Fruit fly (Drosophila melanogaster) whole organism, embryonic: Measurements from ENCODE around the gene pbl.

Source experiments
- Atf6 ChIP-seq: fragments of 200-800 bp; sonication (Bioruptor generic); IDR thresholded peaks from 2 replicates; pipeline ENCODE4 v1.3.6; 2022; ENCODE audit warnings: missing biosample characterization, missing genetic modification characterization
- CG11398 ChIP-seq: fragments of 200-800 bp; sonication (Bioruptor generic); optimal IDR thresholded peaks from 2 replicates; lab custom pipeline; 2016; ENCODE audit warnings: missing biosample characterization, missing genetic modification characterization
- CG11456 ChIP-seq: fragments of 200-800 bp; sonication (Bioruptor generic); IDR thresholded peaks from 3 replicates; pipeline ENCODE4 v1.3.6; 2022; ENCODE audit warnings: missing biosample characterization, missing genetic modification characterization
- CG11504 ChIP-seq: fragments of 200-800 bp; sonication (Bioruptor generic); optimal IDR thresholded peaks from 3 replicates; lab custom pipeline; 2019; ENCODE audit warnings: missing biosample characterization, mild to moderate bottlenecking, missing genetic modification characterization, moderate library complexity
- CG12299 ChIP-seq: fragments of 200-800 bp; sonication (Bioruptor generic); optimal IDR thresholded peaks from 2 replicates; lab custom pipeline; 2018; ENCODE audit warnings: missing biosample characterization, mild to moderate bottlenecking, missing genetic modification characterization
- CG12769 ChIP-seq: fragments of 200-800 bp; sonication (Bioruptor generic); optimal IDR thresholded peaks from 2 replicates; lab custom pipeline; 2019; ENCODE audit warnings: missing biosample characterization, mild to moderate bottlenecking, missing genetic modification characterization, moderate library complexity
- CG14667 ChIP-seq: fragments of 200-800 bp; sonication (Bioruptor generic); IDR thresholded peaks from 2 replicates; pipeline ENCODE4 v1.3.6; 2022; ENCODE audit warnings: missing biosample characterization, missing genetic modification characterization
- CG14710 ChIP-seq: fragments of 200-800 bp; sonication (Bioruptor generic); optimal IDR thresholded peaks from 3 replicates; lab custom pipeline; 2019; ENCODE audit warnings: missing biosample characterization, mild to moderate bottlenecking, missing genetic modification characterization, moderate library complexity
- CG14965 ChIP-seq: fragments of 200-800 bp; sonication (Bioruptor generic); optimal IDR thresholded peaks from 2 replicates; lab custom pipeline; 2016; ENCODE audit warnings: missing biosample characterization, missing genetic modification characterization, borderline replicate concordance
- CG15479 ChIP-seq: fragments of 200-800 bp; sonication (Bioruptor generic); optimal IDR thresholded peaks from 3 replicates; lab custom pipeline; 2019; ENCODE audit warnings: missing biosample characterization, mild to moderate bottlenecking, missing genetic modification characterization, moderate library complexity
- CG15514 ChIP-seq: fragments of 200-800 bp; sonication (Bioruptor generic); optimal IDR thresholded peaks from 3 replicates; lab custom pipeline; 2017; ENCODE audit warnings: missing biosample characterization, missing genetic modification characterization, mild to moderate bottlenecking, moderate library complexity, missing genetic modification reagents
- CG17359 ChIP-seq: fragments of 200-800 bp; sonication (Bioruptor generic); optimal IDR thresholded peaks from 3 replicates; lab custom pipeline; 2018; ENCODE audit warnings: missing biosample characterization, mild to moderate bottlenecking, missing genetic modification characterization, moderate library complexity
- CG17829 ChIP-seq: fragments of 200-800 bp; optimal IDR thresholded peaks from 2 replicates; lab custom pipeline; 2019; ENCODE audit warnings: missing biosample characterization, mild to moderate bottlenecking, missing genetic modification characterization, moderate library complexity
- CG1832 ChIP-seq: fragments of 200-800 bp; sonication (Bioruptor generic); optimal IDR thresholded peaks from 2 replicates; lab custom pipeline; 2017; ENCODE audit warnings: missing biosample characterization, mild to moderate bottlenecking, missing genetic modification characterization, inconsistent platforms
- CG2678 ChIP-seq: fragments of 200-800 bp; sonication (Bioruptor generic); optimal IDR thresholded peaks from 3 replicates; lab custom pipeline; 2019; ENCODE audit warnings: missing biosample characterization, mild to moderate bottlenecking, missing genetic modification characterization, moderate library complexity
- CG31365 ChIP-seq: fragments of 200-800 bp; sonication (Bioruptor generic); optimal IDR thresholded peaks from 2 replicates; lab custom pipeline; 2018; ENCODE audit warnings: missing biosample characterization, mild to moderate bottlenecking, missing genetic modification characterization
- CG31388 ChIP-seq: fragments of 200-800 bp; sonication (Bioruptor generic); optimal IDR thresholded peaks from 2 replicates; lab custom pipeline; 2016; ENCODE audit warnings: missing biosample characterization, missing genetic modification characterization
- CG32532 ChIP-seq: fragments of 200-800 bp; sonication (Bioruptor generic); IDR thresholded peaks from 2 replicates; pipeline ENCODE4 v1.3.6; 2022; ENCODE audit warnings: missing biosample characterization, missing genetic modification characterization
- CG33557 ChIP-seq: fragments of 200-800 bp; sonication (Bioruptor generic); optimal IDR thresholded peaks from 2 replicates; lab custom pipeline; 2019; ENCODE audit warnings: missing biosample characterization, mild to moderate bottlenecking, missing genetic modification characterization, moderate library complexity
- CG4360 ChIP-seq: fragments of 200-800 bp; sonication (Bioruptor generic); IDR thresholded peaks from 2 replicates; pipeline ENCODE4 v1.3.6; 2022; ENCODE audit warnings: missing biosample characterization, missing genetic modification characterization
- CG7745 ChIP-seq: fragments of 200-800 bp; sonication (Bioruptor generic); optimal IDR thresholded peaks from 2 replicates; lab custom pipeline; 2018; ENCODE audit warnings: missing biosample characterization, mild to moderate bottlenecking, missing genetic modification characterization, moderate library complexity
- CG8388 ChIP-seq: fragments of 200-800 bp; sonication (Bioruptor generic); optimal IDR thresholded peaks from 2 replicates; lab custom pipeline; 2019; ENCODE audit warnings: missing biosample characterization, mild to moderate bottlenecking, missing genetic modification characterization, moderate library complexity
- Fer1 ChIP-seq: fragments of 200-800 bp; sonication (Bioruptor generic); optimal IDR thresholded peaks from 2 replicates; lab custom pipeline; 2017; ENCODE audit warnings: missing biosample characterization, mild to moderate bottlenecking, missing genetic modification characterization
- Fer2 ChIP-seq: fragments of 200-800 bp; sonication (Bioruptor generic); optimal IDR thresholded peaks from 2 replicates; lab custom pipeline; 2018; ENCODE audit warnings: missing biosample characterization, mild to moderate bottlenecking, missing genetic modification characterization, moderate library complexity
- Hmx ChIP-seq: fragments of 200-800 bp; sonication (Bioruptor generic); optimal IDR thresholded peaks from 2 replicates; lab custom pipeline; 2016; ENCODE audit warnings: missing biosample characterization, missing genetic modification characterization
- Hr78 ChIP-seq, 2 experiments: fragments of 200-800 bp in 1 of 2; fragments of >200 bp in 1 of 2; sonication (Bioruptor generic) in 1 of 2; optimal IDR thresholded peaks; 2 replicates each; lab custom pipeline; 2017 to 2019; ENCODE audit warnings: missing biosample characterization in 2 of 2, missing genetic modification characterization in 2 of 2, mild to moderate bottlenecking in 1 of 2, moderate library complexity in 1 of 2
- Oaz ChIP-seq: fragments of 200-800 bp; sonication (Bioruptor generic); IDR thresholded peaks from 2 replicates; pipeline ENCODE4 v1.3.6; 2022; ENCODE audit warnings: missing biosample characterization, missing genetic modification characterization
- Side ChIP-seq: fragments of 200-800 bp; sonication (Bioruptor generic); optimal IDR thresholded peaks from 2 replicates; lab custom pipeline; 2016; ENCODE audit warnings: missing biosample characterization, missing genetic modification characterization
- Sox102F ChIP-seq: fragments of 200-800 bp; sonication (Bioruptor generic); optimal IDR thresholded peaks from 2 replicates; lab custom pipeline; 2018; ENCODE audit warnings: missing biosample characterization, mild to moderate bottlenecking, missing genetic modification characterization, moderate library complexity
- Ssrp ChIP-seq: fragments of 200-800 bp; sonication (Bioruptor generic); optimal IDR thresholded peaks from 2 replicates; lab custom pipeline; 2018; ENCODE audit warnings: missing biosample characterization, mild to moderate bottlenecking, missing genetic modification characterization, moderate library complexity
- Vsx1 ChIP-seq: fragments of 200-800 bp; sonication (Bioruptor generic); optimal IDR thresholded peaks from 2 replicates; lab custom pipeline; 2017; ENCODE audit warnings: missing biosample characterization, mild to moderate bottlenecking, missing genetic modification characterization, missing genetic modification reagents
- ara ChIP-seq: fragments of 200-800 bp; sonication (Bioruptor generic); IDR thresholded peaks from 2 replicates; pipeline ENCODE4 v1.3.6; 2022; ENCODE audit warnings: missing biosample characterization, missing genetic modification characterization
- bab2 ChIP-seq: fragments of 200-800 bp; sonication (Bioruptor generic); optimal IDR thresholded peaks from 2 replicates; lab custom pipeline; 2016; ENCODE audit warnings: missing biosample characterization, missing genetic modification characterization
- cg ChIP-seq: fragments of 200-800 bp; sonication (Bioruptor generic); optimal IDR thresholded peaks from 3 replicates; lab custom pipeline; 2019; ENCODE audit warnings: missing biosample characterization, mild to moderate bottlenecking, missing genetic modification characterization, moderate library complexity
- corto ChIP-seq: fragments of 200-800 bp; sonication (Bioruptor generic); optimal IDR thresholded peaks from 2 replicates; lab custom pipeline; 2016; ENCODE audit warnings: missing biosample characterization, mild to moderate bottlenecking, missing genetic modification characterization, moderate library complexity
- crc ChIP-seq: fragments of 200-800 bp; sonication (Bioruptor generic); optimal IDR thresholded peaks from 2 replicates; lab custom pipeline; 2016; ENCODE audit warnings: missing biosample characterization, missing genetic modification characterization
- hb ChIP-seq: fragments of 200-800 bp; sonication (Bioruptor generic); IDR thresholded peaks from 3 replicates; pipeline ENCODE4 v1.3.6; 2022; ENCODE audit warnings: missing biosample characterization, missing genetic modification characterization; ENCODE audit not compliant: partially characterized antibody
- mirr ChIP-seq: fragments of 200-800 bp; sonication (Bioruptor generic); optimal IDR thresholded peaks from 3 replicates; lab custom pipeline; 2018; ENCODE audit warnings: missing biosample characterization, mild to moderate bottlenecking, missing genetic modification characterization
- pum ChIP-seq: fragments of 200-800 bp; sonication (Bioruptor generic); optimal IDR thresholded peaks from 2 replicates; lab custom pipeline; 2016; ENCODE audit warnings: missing biosample characterization, missing genetic modification characterization
- schlank ChIP-seq: fragments of 200-800 bp; sonication (Bioruptor generic); optimal IDR thresholded peaks from 2 replicates; lab custom pipeline; 2018; ENCODE audit warnings: missing biosample characterization, mild to moderate bottlenecking, missing genetic modification characterization
- sob ChIP-seq: fragments of 200-800 bp; sonication (Bioruptor generic); IDR thresholded peaks from 2 replicates; pipeline ENCODE4 v1.3.6; 2022; ENCODE audit warnings: missing biosample characterization, missing genetic modification characterization
- sqz ChIP-seq: fragments of 200-800 bp; sonication (Bioruptor generic); optimal IDR thresholded peaks from 3 replicates; lab custom pipeline; 2018; ENCODE audit warnings: missing biosample characterization, mild to moderate bottlenecking, missing genetic modification characterization
- stc ChIP-seq: fragments of 200-800 bp; sonication (Bioruptor generic); IDR thresholded peaks from 2 replicates; pipeline ENCODE4 v1.3.6; 2022; ENCODE audit warnings: missing biosample characterization, missing genetic modification characterization
- tin ChIP-seq: fragments of 200-800 bp; sonication (Bioruptor generic); optimal IDR thresholded peaks from 3 replicates; lab custom pipeline; 2016; ENCODE audit warnings: missing biosample characterization, missing genetic modification characterization
- tna ChIP-seq: fragments of 200-800 bp; sonication (Bioruptor generic); IDR thresholded peaks from 2 replicates; pipeline ENCODE4 v1.3.6; 2022; ENCODE audit warnings: missing biosample characterization, missing genetic modification characterization; ENCODE audit not compliant: partially characterized antibody
- trem ChIP-seq: fragments of 200-800 bp; optimal IDR thresholded peaks from 3 replicates; lab custom pipeline; 2019; ENCODE audit warnings: missing biosample characterization, mild to moderate bottlenecking, missing genetic modification characterization, moderate library complexity
- zen ChIP-seq: fragments of 200-800 bp; sonication (Bioruptor generic); optimal IDR thresholded peaks from 3 replicates; lab custom pipeline; 2018; ENCODE audit warnings: missing biosample characterization, mild to moderate bottlenecking, missing genetic modification characterization, moderate library complexity

The pbl gene

dm6 chr3L:7860634-7861431 lies 50.9 kb downstream of the pbl start (continued):
- TF ChIP-seq zen (no peak), Sox102F (GFP tag; lab: Kevin White, UChicago) (peak; percentile 48), CG11456 (peak; percentile 69; the same call in 2 of the 3 replicates), Vsx1 (no peak), CG14710 (tag; lab: Kevin White, UChicago) (no peak), CG15479 (GFP tag; lab: Kevin White, UChicago) (no peak), CG11504 (peak; percentile 62), CG12299 (tag; lab: Kevin White, UChicago) (no peak), bab2 (GFP tag; lab: Kevin White, UChicago) (peak; percentile 43), ara (GFP tag; lab: Robert Waterston, UW) (peak; percentile 65; the same call in 1 of the 2 replicates), CG14965 (GFP tag; lab: Kevin White, UChicago) (no peak), Oaz (GFP tag; lab: Robert Waterston, UW) (peak; percentile 51; the same call in 1 of the 2 replicates), Side (GFP tag; lab: Kevin White, UChicago) (no peak), CG1832 (GFP tag; lab: Kevin White, UChicago) (no peak), crc (GFP tag; lab: Kevin White, UChicago) (peak; percentile 59), CG8388 (GFP tag; lab: Kevin White, UChicago) (peak; percentile 46), CG31365 (tag; lab: Kevin White, UChicago) (no peak), CG12769 (tag; lab: Kevin White, UChicago) (peak; percentile 20), CG14667 (GFP tag; lab: Robert Waterston, UW) (peak; percentile 46), tin (GFP tag; lab: Kevin White, UChicago) (no peak)

DNA sequence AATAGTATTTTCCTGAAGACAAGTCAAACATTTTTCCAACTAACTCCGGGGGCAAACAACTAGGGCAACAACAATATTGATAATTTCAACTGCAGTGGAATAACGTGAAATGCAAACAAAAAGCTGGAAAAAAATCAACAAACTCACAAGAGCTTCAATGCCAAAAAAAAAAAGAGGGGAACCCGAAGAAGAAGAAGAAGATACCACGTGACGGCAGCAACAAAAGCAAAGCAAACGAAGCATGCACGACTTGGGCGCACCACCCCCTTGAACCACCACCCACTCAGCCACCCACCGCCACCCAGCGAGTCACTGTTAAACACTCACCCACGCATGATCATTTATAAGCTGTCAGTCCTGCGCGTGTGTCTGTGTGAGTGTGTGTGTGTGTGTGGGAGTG lies 52.0 kb downstream of the pbl start:
- 0 out of 2 replicates have a peak, but pooled peaks have one; percentile 18 for TF ChIP-seq stc
- peak; percentile 31 for TF ChIP-seq CG17359 (tag; lab: Kevin White, UChicago)
- TF ChIP-seq CG7745 (tag; lab: Kevin White, UChicago): no peak
- no peak for TF ChIP-seq trem
- no peak for TF ChIP-seq pum (GFP tag; lab: Kevin White, UChicago)
- TF ChIP-seq CG2678: peak; percentile 13
- no peak for TF ChIP-seq Fer2
- no peak for TF ChIP-seq schlank (tag; lab: Kevin White, UChicago)
- TF ChIP-seq mirr (GFP tag; lab: Kevin White, UChicago): peak; percentile 13
- no peak for TF ChIP-seq corto (GFP tag; lab: Kevin White, UChicago)
- TF ChIP-seq CG33557 (GFP tag; lab: Kevin White, UChicago): peak; percentile 28
- peak in 1 of 2 experiments; percentile 43 for TF ChIP-seq Hr78 (GFP tag; optimal IDR thresholded peaks at IDR 0.05; lab: Kevin White, UChicago)
- peak; percentile 56 for TF ChIP-seq cg (GFP tag; lab: Kevin White, UChicago)
- TF ChIP-seq hb: no peak
- peak; percentile 19 for TF ChIP-seq CG15514 (GFP tag; lab: Kevin White, UChicago)
- 0 out of 2 replicates have a peak, but pooled peaks have one; percentile 10 for TF ChIP-seq CG32532
- peak; percentile 64 for TF ChIP-seq sqz
- peak; percentile 66 for TF ChIP-seq CG4360
- TF ChIP-seq Atf6: peak; percentile 12; the same call in 1 of the 2 replicates
- TF ChIP-seq tna (GFP tag; lab: Robert Waterston, UW): 0 out of 2 replicates have a peak, but pooled peaks have one; percentile 31
- TF ChIP-seq Hmx (GFP tag; lab: Kevin White, UChicago): no peak
- TF ChIP-seq CG11398 (GFP tag; lab: Kevin White, UChicago): peak; percentile 17
- no peak for TF ChIP-seq CG17829
- TF ChIP-seq CG31388 (GFP tag; lab: Kevin White, UChicago): no peak
- TF ChIP-seq CG12299 (tag; lab: Kevin White, UChicago): no peak
- TF ChIP-seq sob (GFP tag; lab: Robert Waterston, UW): no peak
- no peak for TF ChIP-seq Ssrp
- TF ChIP-seq Fer1 (GFP tag; lab: Kevin White, UChicago): peak; percentile 12
